Worm (Caenorhabditis elegans) whole organism, early embryonic: Measurements from ENCODE around the gene Y43F8C.5.

Source experiments
- B0310.2 ChIP-seq: sonication (generic microtip); optimal IDR thresholded peaks from 2 replicates; lab custom pipeline; 2016; ENCODE audit warnings: mild to moderate bottlenecking, missing genetic modification characterization, missing compliant biosample characterization
- F13C5.2 ChIP-seq: sonication (generic microtip); optimal IDR thresholded peaks from 2 replicates; lab custom pipeline; 2017; ENCODE audit warnings: mild to moderate bottlenecking, missing genetic modification characterization, inconsistent platforms, missing compliant biosample characterization
- aly-1 ChIP-seq: sonication (generic microtip); optimal IDR thresholded peaks from 2 replicates; lab custom pipeline; 2016; ENCODE audit warnings: missing genetic modification characterization, missing compliant biosample characterization
- ama-1 ChIP-seq: fragments of 150-350 bp; optimal IDR thresholded peaks from 2 replicates; lab custom pipeline; 2014
- ceh-13 ChIP-seq: fragments of 200-800 bp; sonication (Bioruptor generic); optimal IDR thresholded peaks from 2 replicates; lab custom pipeline; 2018; ENCODE audit warnings: mild to moderate bottlenecking, missing genetic modification characterization, missing compliant biosample characterization
- ceh-36 ChIP-seq: sonication (generic microtip); optimal IDR thresholded peaks from 2 replicates; lab custom pipeline; 2016; ENCODE audit warnings: missing genetic modification characterization, inconsistent platforms, missing compliant biosample characterization
- ets-7 ChIP-seq: sonication (generic microtip); optimal IDR thresholded peaks from 2 replicates; lab custom pipeline; 2016; ENCODE audit warnings: missing genotype, missing genetic modification characterization, missing compliant biosample characterization
- flt-1 ChIP-seq: fragments of 200-800 bp; sonication (Bioruptor generic); IDR thresholded peaks from 2 replicates; pipeline ENCODE4 v1.3.6; 2022; ENCODE audit warnings: missing genetic modification characterization, missing compliant biosample characterization
- hmbx-1 ChIP-seq: sonication (generic microtip); optimal IDR thresholded peaks from 2 replicates; lab custom pipeline; 2016; ENCODE audit warnings: mild to moderate bottlenecking, missing genetic modification characterization, missing compliant biosample characterization
- hmg-4 ChIP-seq: fragments of 200-800 bp; sonication (Bioruptor generic); optimal IDR thresholded peaks from 2 replicates; lab custom pipeline; 2018; ENCODE audit warnings: mild to moderate bottlenecking, missing genetic modification characterization, missing compliant biosample characterization
- hnd-1 ChIP-seq: sonication (generic microtip); optimal IDR thresholded peaks from 2 replicates; lab custom pipeline; 2016; ENCODE audit warnings: missing genetic modification characterization, missing compliant biosample characterization
- pes-1 ChIP-seq: fragments of 200-800 bp; sonication (Bioruptor generic); IDR thresholded peaks from 2 replicates; pipeline ENCODE4 v1.3.6; 2022; ENCODE audit warnings: missing genetic modification reagents, missing genetic modification characterization, missing compliant biosample characterization
- scrt-1 ChIP-seq: fragments of 200-800 bp; sonication (Bioruptor generic); IDR thresholded peaks from 2 replicates; pipeline ENCODE4 v1.3.6; 2022; ENCODE audit warnings: missing genetic modification characterization, missing compliant biosample characterization
- sea-1 ChIP-seq: fragments of 200-800 bp; sonication (Bioruptor generic); conservative IDR thresholded peaks from 2 replicates; pipeline ENCODE4 v1.3.6; 2022; ENCODE audit warnings: missing genetic modification characterization, missing compliant biosample characterization
- tbx-11 ChIP-seq: fragments of 200-800 bp; sonication (Bioruptor generic); IDR thresholded peaks from 2 replicates; pipeline ENCODE4 v1.3.6; 2022; ENCODE audit warnings: missing genetic modification characterization, missing compliant biosample characterization
- tbx-37 ChIP-seq: fragments of 200-800 bp; sonication (Bioruptor generic); conservative IDR thresholded peaks from 2 replicates; pipeline ENCODE4 v1.3.6; 2022; ENCODE audit warnings: missing genetic modification reagents, missing genetic modification characterization, missing compliant biosample characterization
- tra-4 ChIP-seq: sonication (generic microtip); optimal IDR thresholded peaks from 2 replicates; lab custom pipeline; 2017; ENCODE audit warnings: missing genetic modification characterization, missing compliant biosample characterization

Y43F8C.5 gene

DNA sequence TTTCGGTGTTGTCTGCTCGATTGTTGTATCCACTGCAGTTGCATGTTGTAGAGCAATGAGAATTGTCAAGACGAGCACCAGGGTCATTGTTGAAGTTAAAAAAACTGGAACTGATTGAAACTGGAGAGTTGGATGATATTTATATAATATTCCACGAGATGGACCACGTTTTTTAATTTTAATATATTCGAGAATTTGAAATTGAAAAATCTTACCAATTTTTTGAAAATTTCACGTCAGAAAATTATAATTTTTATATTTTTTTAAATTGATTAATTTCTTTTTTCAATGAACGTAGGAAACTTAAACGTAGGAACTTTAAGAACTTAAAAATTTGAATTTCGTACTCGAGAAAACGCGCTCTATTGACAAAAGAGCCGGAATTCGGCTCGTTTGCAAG is at the start of gene Y43F8C.5:
Gene Y43F8C.5 (minus strand): TSS at position 101 of the 400 bp plus-strand sequence.
- TF ChIP-seq F13C5.2 (tag; lab: Kevin White, UChicago) (no peak), ceh-13 (GFP tag; lab: Kevin White, UChicago) (no peak), pes-1 (no peak), flt-1 (GFP tag; lab: Robert Waterston, UW) (no peak), aly-1 (tag; lab: Kevin White, UChicago) (no peak), ceh-36 (tag; lab: Kevin White, UChicago) (no peak), hmbx-1 (tag; lab: Kevin White, UChicago) (no peak)

DNA sequence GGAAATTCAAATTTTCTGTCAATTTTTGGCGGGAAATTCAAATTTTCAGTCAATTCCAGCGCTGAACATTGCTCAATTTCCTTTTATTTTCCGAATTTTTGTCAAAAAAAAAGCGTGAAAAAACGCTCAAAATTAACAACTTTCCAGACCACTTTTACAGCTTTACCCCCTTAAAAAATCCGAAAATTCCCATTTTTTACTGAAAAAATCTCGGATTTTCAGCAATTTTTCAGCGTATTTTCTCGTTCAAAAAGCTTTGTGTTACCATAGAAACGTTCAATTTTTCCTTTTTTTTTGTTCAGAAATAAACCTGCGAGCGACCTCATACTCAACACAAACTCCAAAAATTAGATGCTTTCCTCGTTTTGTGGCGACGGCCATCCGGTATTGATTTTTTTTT is 42.1 kb upstream of the Y43F8C.5 start, which contains the start of gene mrp-7:
Gene mrp-7 (plus strand): TSS at position 301 of the 400 bp plus-strand sequence.
- TF ChIP-seq hmg-4 (GFP tag; lab: Kevin White, UChicago), result no peak
- TF ChIP-seq flt-1 (GFP tag; lab: Robert Waterston, UW), result no peak
- TF ChIP-seq tra-4 (tag; lab: Kevin White, UChicago), result no peak
- TF ChIP-seq ama-1 (lab: Kevin White, UChicago), result no peak
- no peak for TF ChIP-seq ets-7 (tag; lab: Kevin White, UChicago)
- no peak for TF ChIP-seq hnd-1 (tag; lab: Kevin White, UChicago)
- TF ChIP-seq F13C5.2 (tag; lab: Kevin White, UChicago), result no peak
- TF ChIP-seq sea-1 (GFP tag; lab: Robert Waterston, UW), result no peak
- no peak for TF ChIP-seq pes-1
- TF ChIP-seq hmbx-1 (tag; lab: Kevin White, UChicago), result no peak
- no peak for TF ChIP-seq ceh-13 (GFP tag; lab: Kevin White, UChicago)
- TF ChIP-seq scrt-1 (GFP tag; lab: Robert Waterston, UW), result no peak
- TF ChIP-seq tbx-37 (GFP tag; lab: Robert Waterston, UW), result no peak
- no peak for TF ChIP-seq ceh-36 (tag; lab: Kevin White, UChicago)
- TF ChIP-seq B0310.2 (tag; lab: Kevin White, UChicago), result no peak
- no peak for TF ChIP-seq aly-1 (tag; lab: Kevin White, UChicago)

DNA sequence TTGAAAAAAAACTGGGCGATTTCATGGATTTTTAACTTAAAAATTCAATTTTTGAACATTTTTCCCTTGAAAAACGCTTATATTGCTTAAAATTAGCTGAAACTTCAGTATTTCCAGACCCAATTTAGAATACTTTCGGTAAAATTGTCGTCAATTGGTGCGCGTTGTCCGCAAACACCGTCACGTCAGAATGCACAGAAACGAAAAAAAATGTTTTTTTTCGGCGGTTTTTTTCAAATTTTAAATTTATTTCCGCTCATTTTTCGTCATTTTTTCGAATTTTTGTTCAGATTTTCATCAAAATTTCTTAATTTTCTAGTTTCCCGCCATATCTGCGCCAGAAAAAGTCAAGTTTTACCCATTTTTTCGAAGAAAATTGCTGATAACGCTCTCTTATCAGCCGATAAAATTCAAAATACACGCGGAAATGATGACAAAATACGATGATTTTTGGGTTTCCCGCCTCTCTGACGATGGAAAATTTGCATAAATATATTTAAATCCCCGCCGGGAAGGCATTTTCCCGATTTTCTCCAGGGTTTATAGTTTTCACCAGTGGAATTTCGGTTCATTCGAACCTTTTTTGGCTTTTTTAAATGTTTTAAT is 41.0 kb upstream of the Y43F8C.5 start:
- TF ChIP-seq scrt-1 (GFP tag; lab: Robert Waterston, UW) (no peak), ama-1 (lab: Kevin White, UChicago) (no peak), pes-1 (no peak), sea-1 (GFP tag; lab: Robert Waterston, UW) (no peak)

DNA sequence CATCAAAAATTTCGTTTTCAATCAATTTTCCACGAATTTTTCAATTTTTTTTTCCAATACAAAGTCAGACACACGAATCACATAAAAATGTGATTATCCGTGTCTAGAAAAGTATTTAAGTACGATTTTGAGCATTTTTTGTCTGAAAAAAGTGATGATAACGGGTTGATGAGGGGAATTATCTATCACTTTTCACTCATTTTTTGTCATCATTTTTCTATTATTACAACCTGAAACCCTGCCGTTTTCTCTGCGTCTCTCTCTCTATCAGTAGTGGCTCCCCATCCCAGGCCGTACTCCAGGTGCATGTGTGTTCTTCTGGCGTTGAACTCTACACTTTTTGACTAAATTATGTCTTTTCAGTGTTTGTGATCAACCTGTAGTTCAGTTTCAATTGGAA is 39.9 kb upstream of the Y43F8C.5 start:
- TF ChIP-seq B0310.2 (tag; lab: Kevin White, UChicago) (no peak), ceh-36 (tag; lab: Kevin White, UChicago) (no peak), aly-1 (tag; lab: Kevin White, UChicago) (no peak), hnd-1 (tag; lab: Kevin White, UChicago) (no peak), tbx-37 (GFP tag; lab: Robert Waterston, UW) (no peak), ama-1 (lab: Kevin White, UChicago) (no peak), tra-4 (tag; lab: Kevin White, UChicago) (no peak), flt-1 (GFP tag; lab: Robert Waterston, UW) (no peak), pes-1 (no peak), ets-7 (tag; lab: Kevin White, UChicago) (no peak), hmbx-1 (tag; lab: Kevin White, UChicago) (no peak), tbx-11 (GFP tag; lab: Robert Waterston, UW) (no peak)

DNA sequence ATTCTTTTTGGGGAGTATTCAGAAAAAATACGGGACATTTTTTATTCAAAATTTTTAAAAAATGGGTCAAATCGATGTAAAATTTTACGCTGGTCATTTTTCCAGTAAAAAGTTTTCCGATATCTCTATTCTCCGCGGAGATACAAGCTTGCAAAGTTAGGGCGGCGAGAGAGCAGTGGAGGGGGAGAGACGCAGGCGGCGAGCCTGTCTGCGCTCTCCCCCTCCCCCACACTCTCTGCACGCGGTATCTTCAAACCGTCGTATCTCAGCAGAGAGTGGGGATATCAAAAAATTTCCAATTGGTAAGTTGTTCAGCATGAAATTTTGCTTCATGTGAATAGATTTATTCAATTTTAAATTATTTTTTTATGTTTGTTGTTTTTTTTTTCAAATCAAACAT is 39.4 kb upstream of the Y43F8C.5 start:
- TF ChIP-seq tra-4 (tag; lab: Kevin White, UChicago), result no peak
- no peak for TF ChIP-seq flt-1 (GFP tag; lab: Robert Waterston, UW)
- no peak for TF ChIP-seq B0310.2 (tag; lab: Kevin White, UChicago)
- TF ChIP-seq hnd-1 (tag; lab: Kevin White, UChicago), result no peak
- TF ChIP-seq hmbx-1 (tag; lab: Kevin White, UChicago), result no peak
- no peak for TF ChIP-seq aly-1 (tag; lab: Kevin White, UChicago)
- TF ChIP-seq sea-1 (GFP tag; lab: Robert Waterston, UW), result no peak
- TF ChIP-seq F13C5.2 (tag; lab: Kevin White, UChicago), result no peak
- no peak for TF ChIP-seq ceh-13 (GFP tag; lab: Kevin White, UChicago)
- no peak for TF ChIP-seq ets-7 (tag; lab: Kevin White, UChicago)
- no peak for TF ChIP-seq ceh-36 (tag; lab: Kevin White, UChicago)
- TF ChIP-seq pes-1, result no peak
- no peak for TF ChIP-seq scrt-1 (GFP tag; lab: Robert Waterston, UW)
- TF ChIP-seq hmg-4 (GFP tag; lab: Kevin White, UChicago), result no peak
- TF ChIP-seq tbx-37 (GFP tag; lab: Robert Waterston, UW), result no peak
- TF ChIP-seq tbx-11 (GFP tag; lab: Robert Waterston, UW), result no peak
- TF ChIP-seq ama-1 (lab: Kevin White, UChicago), result no peak

DNA sequence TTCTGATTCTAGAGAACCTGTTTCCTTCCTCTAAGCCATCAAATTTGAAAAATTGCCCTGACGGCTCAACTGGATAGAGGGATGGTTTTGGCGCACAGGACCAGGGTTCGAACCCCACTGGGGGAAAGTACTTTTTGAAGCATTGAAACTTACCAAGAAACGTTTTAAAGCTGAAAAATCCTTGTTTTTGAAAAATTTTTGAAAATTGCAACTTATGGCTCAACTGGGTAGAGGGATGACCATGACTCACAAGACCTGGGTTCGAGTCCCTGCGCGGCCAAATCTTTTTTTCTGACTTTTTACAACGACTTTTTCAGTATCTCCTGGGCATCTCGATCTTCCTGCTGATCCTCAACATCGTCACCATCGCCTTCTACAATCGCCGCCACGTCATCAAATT is 38.4 kb upstream of the Y43F8C.5 start:
- TF ChIP-seq ceh-36 (tag; lab: Kevin White, UChicago) (no peak), aly-1 (tag; lab: Kevin White, UChicago) (no peak), B0310.2 (tag; lab: Kevin White, UChicago) (no peak), F13C5.2 (tag; lab: Kevin White, UChicago) (no peak), tbx-11 (GFP tag; lab: Robert Waterston, UW) (no peak)

DNA sequence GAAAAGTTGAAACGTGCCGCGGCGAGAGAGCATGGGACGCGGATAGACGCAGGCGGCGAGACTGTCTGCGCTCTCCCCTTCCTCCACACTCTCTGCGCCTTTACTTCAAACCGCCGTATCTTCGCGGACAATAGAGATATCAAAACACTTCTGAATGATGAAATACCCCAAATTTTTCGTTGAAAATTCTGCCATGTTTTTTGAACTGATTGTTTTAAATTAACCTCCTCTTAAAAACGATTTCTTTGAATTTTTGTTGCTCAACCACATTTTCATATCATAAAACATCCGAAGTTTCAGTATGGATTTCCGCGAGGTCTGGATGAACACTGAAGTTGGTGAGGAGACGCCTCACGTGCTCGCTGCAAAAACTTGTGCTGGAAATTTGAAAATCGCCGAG is 37.5 kb upstream of the Y43F8C.5 start, which contains the start of gene Y43F8C.11:
Gene Y43F8C.11 (plus strand): TSS at position 301 of the 400 bp plus-strand sequence.
- TF ChIP-seq sea-1 (GFP tag; lab: Robert Waterston, UW) (no peak), tbx-11 (GFP tag; lab: Robert Waterston, UW) (no peak), flt-1 (GFP tag; lab: Robert Waterston, UW) (no peak), hnd-1 (tag; lab: Kevin White, UChicago) (no peak), tbx-37 (GFP tag; lab: Robert Waterston, UW) (no peak), hmg-4 (GFP tag; lab: Kevin White, UChicago) (no peak), ama-1 (lab: Kevin White, UChicago) (no peak), ceh-36 (tag; lab: Kevin White, UChicago) (no peak), tra-4 (tag; lab: Kevin White, UChicago) (no peak), pes-1 (no peak), ceh-13 (GFP tag; lab: Kevin White, UChicago) (no peak), ets-7 (tag; lab: Kevin White, UChicago) (no peak), aly-1 (tag; lab: Kevin White, UChicago) (no peak), F13C5.2 (tag; lab: Kevin White, UChicago) (no peak), hmbx-1 (tag; lab: Kevin White, UChicago) (no peak), scrt-1 (GFP tag; lab: Robert Waterston, UW) (no peak), B0310.2 (tag; lab: Kevin White, UChicago) (no peak)
